Worm (Caenorhabditis elegans) whole organism, L2 larva: ENCODE measurements around the gene C49F8.15.

Experiments used
- C34F6.9 ChIP-seq: fragments of 150-350 bp; optimal IDR thresholded peaks from 2 replicates; lab custom pipeline; 2014; ENCODE audit warnings: missing biosample characterization, missing genetic modification characterization
- F13H6.1 ChIP-seq: sonication (generic microtip); optimal IDR thresholded peaks from 2 replicates; lab custom pipeline; 2016; ENCODE audit warnings: missing genetic modification characterization, missing compliant biosample characterization
- Y55F3AM.14 ChIP-seq: fragments of 200-800 bp; sonication (Bioruptor generic); optimal IDR thresholded peaks from 2 replicates; lab custom pipeline; 2018; ENCODE audit warnings: mild to moderate bottlenecking, missing genetic modification characterization, missing compliant biosample characterization
- ZK546.5 ChIP-seq: sonication (generic microtip); optimal IDR thresholded peaks from 2 replicates; lab custom pipeline; 2017; ENCODE audit warnings: missing biosample characterization, missing genetic modification characterization
- alr-1 ChIP-seq: fragments of 150-350 bp; optimal IDR thresholded peaks from 2 replicates; lab custom pipeline; 2014; ENCODE audit warnings: missing biosample characterization, missing genetic modification characterization
- aly-2 ChIP-seq: fragments of 150-350 bp; optimal IDR thresholded peaks from 2 replicates; lab custom pipeline; 2014; ENCODE audit warnings: missing biosample characterization, missing genetic modification characterization
- ama-1 ChIP-seq: fragments of 150-350 bp; optimal IDR thresholded peaks from 2 replicates; lab custom pipeline; 2018; ENCODE audit warnings: inconsistent platforms
- blmp-1 ChIP-seq: sonication (generic microtip); optimal IDR thresholded peaks from 2 replicates; lab custom pipeline; 2017; ENCODE audit warnings: missing genetic modification characterization, mild to moderate bottlenecking, missing compliant biosample characterization, antibody characterized with exemption, moderate library complexity; ENCODE audit not compliant: insufficient read depth
- ceh-16 ChIP-seq: fragments of 150-350 bp; optimal IDR thresholded peaks from 2 replicates; lab custom pipeline; 2014; ENCODE audit warnings: missing biosample characterization, missing genetic modification characterization
- crh-2 ChIP-seq: sonication (generic microtip); optimal IDR thresholded peaks from 2 replicates; lab custom pipeline; 2017; ENCODE audit warnings: missing biosample characterization, missing genetic modification characterization
- dmd-4 ChIP-seq: sonication (generic microtip); optimal IDR thresholded peaks from 2 replicates; lab custom pipeline; 2017; ENCODE audit warnings: missing biosample characterization, missing genetic modification characterization
- egl-27 ChIP-seq: sonication (generic microtip); optimal IDR thresholded peaks from 3 replicates; lab custom pipeline; 2017; ENCODE audit warnings: missing biosample characterization, missing genetic modification reagents, missing genetic modification characterization
- fos-1 ChIP-seq: fragments of 150-350 bp; optimal IDR thresholded peaks from 2 replicates; lab custom pipeline; 2014; ENCODE audit warnings: missing biosample characterization, missing genetic modification characterization
- gmeb-1 ChIP-seq: fragments of 150-350 bp; optimal IDR thresholded peaks from 2 replicates; lab custom pipeline; 2014; ENCODE audit warnings: missing biosample characterization, missing genetic modification characterization
- lin-13 ChIP-seq: fragments of 150-350 bp; optimal IDR thresholded peaks from 2 replicates; lab custom pipeline; 2014; ENCODE audit warnings: missing biosample characterization, missing genetic modification reagents, missing genetic modification characterization
- lin-39 ChIP-seq: fragments of 150-350 bp; optimal IDR thresholded peaks from 2 replicates; lab custom pipeline; 2014; ENCODE audit warnings: missing biosample characterization, missing genetic modification reagents, missing genetic modification characterization
- lsy-2 ChIP-seq, 2 experiments: fragments of 150-350 bp in 1 of 2; sonication (generic microtip) in 1 of 2; optimal IDR thresholded peaks; 2 replicates each; lab custom pipeline; 2014 to 2017; ENCODE audit warnings: missing biosample characterization in 2 of 2, missing genetic modification characterization in 2 of 2
- mbf-1 ChIP-seq: sonication (generic microtip); optimal IDR thresholded peaks from 2 replicates; lab custom pipeline; 2017; ENCODE audit warnings: missing biosample characterization, missing genetic modification characterization
- mdl-1 ChIP-seq, 2 experiments: fragments of 150-350 bp in 1 of 2; sonication (generic microtip) in 1 of 2; optimal IDR thresholded peaks; 2 replicates each; lab custom pipeline; 2017; ENCODE audit warnings: missing biosample characterization in 2 of 2, missing genetic modification characterization in 2 of 2
- nhr-10 ChIP-seq: sonication (generic microtip); optimal IDR thresholded peaks from 2 replicates; lab custom pipeline; 2017; ENCODE audit warnings: missing biosample characterization, missing genetic modification characterization
- nhr-129 ChIP-seq: fragments of 150-350 bp; optimal IDR thresholded peaks from 2 replicates; lab custom pipeline; 2014; ENCODE audit warnings: missing biosample characterization, missing genetic modification characterization
- nhr-21 ChIP-seq: fragments of 150-350 bp; optimal IDR thresholded peaks from 2 replicates; lab custom pipeline; 2014; ENCODE audit warnings: missing biosample characterization, missing genetic modification characterization
- nhr-25 ChIP-seq: fragments of 150-350 bp; sonication (generic microtip); optimal IDR thresholded peaks from 3 replicates; lab custom pipeline; 2014; ENCODE audit warnings: missing biosample characterization, missing genetic modification characterization
- nhr-6 ChIP-seq: fragments of 150-350 bp; optimal IDR thresholded peaks from 2 replicates; lab custom pipeline; 2014; ENCODE audit warnings: missing biosample characterization, missing genetic modification characterization
- peb-1 ChIP-seq: fragments of 150-350 bp; optimal IDR thresholded peaks from 2 replicates; lab custom pipeline; 2014; ENCODE audit warnings: missing biosample characterization, missing genetic modification characterization
- sem-4 ChIP-seq: fragments of 150-350 bp; optimal IDR thresholded peaks from 2 replicates; lab custom pipeline; 2014; ENCODE audit warnings: missing biosample characterization, missing genetic modification reagents, missing genetic modification characterization
- skn-1 ChIP-seq: sonication (generic microtip); optimal IDR thresholded peaks from 2 replicates; lab custom pipeline; 2017; ENCODE audit warnings: missing biosample characterization, missing genetic modification characterization
- sma-3 ChIP-seq: sonication (generic microtip); optimal IDR thresholded peaks from 2 replicates; lab custom pipeline; 2016; ENCODE audit warnings: missing genetic modification reagents, missing genetic modification characterization, missing compliant biosample characterization
- sma-9 ChIP-seq, 2 experiments: fragments of 150-350 bp in 1 of 2; sonication (generic microtip) in 1 of 2; optimal IDR thresholded peaks; 2 replicates each; lab custom pipeline; 2014 to 2016; ENCODE audit warnings: missing genetic modification characterization in 2 of 2, mild to moderate bottlenecking in 1 of 2, missing biosample characterization in 1 of 2, missing compliant biosample characterization in 1 of 2, missing genetic modification reagents in 1 of 2, moderate library complexity in 1 of 2
- unc-55 ChIP-seq: fragments of 150-350 bp; sonication (generic microtip); optimal IDR thresholded peaks from 3 replicates; lab custom pipeline; 2014; ENCODE audit warnings: missing biosample characterization, missing genetic modification reagents, missing genetic modification characterization
- ztf-1 ChIP-seq: fragments of 200-800 bp; sonication (Bioruptor generic); conservative IDR thresholded peaks from 2 replicates; pipeline ENCODE4 v1.3.6; 2022; ENCODE audit warnings: missing genetic modification characterization, missing compliant biosample characterization
- ztf-11 ChIP-seq: sonication (generic microtip); optimal IDR thresholded peaks from 2 replicates; lab custom pipeline; 2017; ENCODE audit warnings: missing biosample characterization, missing genetic modification characterization
- ztf-4 ChIP-seq: fragments of 150-350 bp; optimal IDR thresholded peaks from 2 replicates; lab custom pipeline; 2014; ENCODE audit warnings: missing biosample characterization, missing genetic modification characterization

Gene C49F8.15

ce11 chrX:13354672-13355407 lies 7.5 kb downstream of the C49F8.15 start:
- TF ChIP-seq nhr-25 (peak; percentile 73), C34F6.9 (no peak), egl-27 (tag; lab: Kevin White, UChicago) (peak; percentile 24), nhr-129 (tag; lab: Kevin White, UChicago) (peak; percentile 95), nhr-21 (peak; percentile 84), ztf-1 (GFP tag; lab: Robert Waterston, UW) (no peak), crh-2 (peak; percentile 4), blmp-1 (peak; percentile 97), sem-4 (tag; lab: Kevin White, UChicago) (peak; percentile 5), lin-13 (GFP tag; lab: Kevin White, UChicago) (no peak), F13H6.1 (tag; lab: Kevin White, UChicago) (peak; percentile 78), ceh-16 (no peak), lsy-2 (tag; optimal IDR thresholded peaks at IDR 0.05; lab: Kevin White, UChicago) (peak in 1 of 2 experiments; percentile 34), nhr-6 (tag; lab: Kevin White, UChicago) (peak; percentile 38), sma-9 (GFP tag; optimal IDR thresholded peaks at IDR 0.05; lab: Kevin White, UChicago) (peak; percentile 91), sma-9 (tag; optimal IDR thresholded peaks at IDR 0.05; lab: Kevin White, UChicago) (no peak), fos-1 (tag; lab: Kevin White, UChicago) (peak; percentile 59), ama-1 (lab: Kevin White, UChicago) (no peak), mdl-1 (tag; optimal IDR thresholded peaks at IDR 0.05; lab: Kevin White, UChicago) (peak in 1 of 2 experiments; percentile 11), Y55F3AM.14 (peak; percentile 45), sma-3 (peak; percentile 16), dmd-4 (tag; lab: Kevin White, UChicago) (no peak)

- TF ChIP-seq sma-9 (GFP tag; optimal IDR thresholded peaks at IDR 0.05; lab: Kevin White, UChicago): peak; percentile 98
- no peak for TF ChIP-seq sma-9 (tag; optimal IDR thresholded peaks at IDR 0.05; lab: Kevin White, UChicago)
- peak; percentile 91 for TF ChIP-seq nhr-129 (tag; lab: Kevin White, UChicago)
- TF ChIP-seq ZK546.5 (tag; lab: Kevin White, UChicago): no peak
- peak; percentile 91 for TF ChIP-seq blmp-1
- TF ChIP-seq ztf-11 (tag; lab: Kevin White, UChicago): no peak
- TF ChIP-seq nhr-21: peak; percentile 95
- TF ChIP-seq C34F6.9: peak; percentile 41
- TF ChIP-seq lsy-2 (tag; optimal IDR thresholded peaks at IDR 0.05; lab: Kevin White, UChicago): peak in 1 of 2 experiments; percentile 67
- TF ChIP-seq ztf-1 (GFP tag; lab: Robert Waterston, UW): no peak
- no peak for TF ChIP-seq alr-1
- TF ChIP-seq ztf-4 (tag; lab: Kevin White, UChicago): peak; percentile 54
- TF ChIP-seq nhr-6 (tag; lab: Kevin White, UChicago): peak; percentile 77
- peak; percentile 94 for TF ChIP-seq nhr-25
- peak; percentile 19 for TF ChIP-seq Y55F3AM.14
- TF ChIP-seq mdl-1 (tag; optimal IDR thresholded peaks at IDR 0.05; lab: Kevin White, UChicago): peak in 1 of 2 experiments; percentile 68
- no peak for TF ChIP-seq peb-1 (tag; lab: Kevin White, UChicago)
- TF ChIP-seq F13H6.1 (tag; lab: Kevin White, UChicago): peak; percentile 80
- peak; percentile 88 for TF ChIP-seq sma-3
- TF ChIP-seq crh-2: peak; percentile 86
- peak; percentile 86 for TF ChIP-seq egl-27 (tag; lab: Kevin White, UChicago)
- peak; percentile 36 for TF ChIP-seq lin-13 (GFP tag; lab: Kevin White, UChicago)
- TF ChIP-seq gmeb-1 (tag; lab: Kevin White, UChicago): peak; percentile 38
- TF ChIP-seq unc-55 (GFP tag; lab: Kevin White, UChicago): no peak
- TF ChIP-seq lin-39 (tag; lab: Kevin White, UChicago): no peak
- no peak for TF ChIP-seq nhr-10
- TF ChIP-seq aly-2: no peak
- TF ChIP-seq mbf-1 (tag; lab: Kevin White, UChicago): no peak
- TF ChIP-seq sem-4 (tag; lab: Kevin White, UChicago): peak; percentile 51
- peak; percentile 79 for TF ChIP-seq fos-1 (tag; lab: Kevin White, UChicago)
- no peak for TF ChIP-seq ama-1 (lab: Kevin White, UChicago)
Measured at ce11 chrX:13353530-13353929, 8.9 kb downstream of the C49F8.15 start.

DNA sequence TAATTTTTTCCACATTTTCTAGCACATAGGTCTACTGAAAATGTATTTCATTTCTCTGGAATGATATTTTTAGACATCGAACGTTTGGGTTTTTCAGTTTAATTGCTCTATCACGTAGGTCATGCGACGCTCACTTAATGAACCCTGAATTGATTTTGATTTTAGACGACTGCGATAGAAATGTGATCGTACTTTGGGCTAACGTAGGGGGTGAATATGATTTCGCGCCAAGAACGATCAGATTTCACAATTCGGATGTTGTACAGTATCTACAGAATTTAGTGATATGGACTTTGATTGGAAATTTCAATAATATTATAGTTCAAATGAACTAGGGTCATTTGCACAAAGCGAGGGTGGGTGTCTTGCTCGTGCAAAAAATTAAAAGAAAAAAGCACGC lies 10.2 kb downstream of the C49F8.15 start:
- TF ChIP-seq crh-2: peak; percentile 40
- TF ChIP-seq nhr-21: peak; percentile 38
- no peak for TF ChIP-seq Y55F3AM.14
- TF ChIP-seq skn-1 (tag; lab: Kevin White, UChicago): no peak
- TF ChIP-seq unc-55 (GFP tag; lab: Kevin White, UChicago): no peak
- no peak for TF ChIP-seq mbf-1 (tag; lab: Kevin White, UChicago)
- TF ChIP-seq sma-9 (GFP tag; optimal IDR thresholded peaks at IDR 0.05; lab: Kevin White, UChicago): peak; percentile 73
- TF ChIP-seq sma-9 (tag; optimal IDR thresholded peaks at IDR 0.05; lab: Kevin White, UChicago): no peak
- TF ChIP-seq ceh-16: no peak
